Fruit fly (Drosophila melanogaster): ENCODE measurements around the gene Zw10.

Gene Zw10

DNA sequence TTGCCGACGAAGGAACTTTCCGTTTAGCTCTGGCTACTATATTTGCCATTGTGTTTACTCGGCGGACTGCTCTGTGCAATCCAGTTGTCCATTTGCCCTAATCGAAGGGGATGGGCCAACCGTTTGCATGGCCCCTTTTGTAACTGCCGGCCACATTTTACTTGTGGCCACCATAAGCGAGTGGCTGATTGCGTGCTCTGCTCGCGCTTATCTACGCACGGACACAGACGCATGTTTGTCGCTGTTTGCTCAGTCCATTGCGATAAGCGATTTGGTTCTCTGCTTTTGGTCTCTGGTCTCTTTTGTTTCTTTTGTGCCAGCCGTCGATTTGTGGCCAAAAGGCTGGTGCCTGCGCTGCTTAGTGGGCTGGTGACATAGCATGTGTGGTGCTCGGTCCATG is 13.4 kb upstream of the Zw10 start (continued):
- no peak for TF ChIP-seq H2.0 (GFP tag; IDR thresholded peaks at IDR 0.05)
- TF ChIP-seq CG18262 (tag; optimal IDR thresholded peaks at IDR 0.05) = no peak
- TF ChIP-seq exex (tag; optimal IDR thresholded peaks at IDR 0.05) = peak; percentile 37
- no peak for TF ChIP-seq psq (GFP tag; optimal IDR thresholded peaks at IDR 0.05)
- no peak for TF ChIP-seq kah (GFP tag; optimal IDR thresholded peaks at IDR 0.05)
- no peak for TF ChIP-seq Bdp1 (GFP tag; optimal IDR thresholded peaks at IDR 0.05)
- no peak for TF ChIP-seq CG2889 (GFP tag; IDR thresholded peaks at IDR 0.05)
- TF ChIP-seq CG13424 (tag; optimal IDR thresholded peaks at IDR 0.05) = no peak
- TF ChIP-seq CG14667 (GFP tag; IDR thresholded peaks at IDR 0.05) = no peak
- TF ChIP-seq sug (tag; optimal IDR thresholded peaks at IDR 0.05) = peak; percentile 78
- TF ChIP-seq lbe (GFP tag; optimal IDR thresholded peaks at IDR 0.05) = no peak
- no peak for TF ChIP-seq CG11504 (tag; optimal IDR thresholded peaks at IDR 0.05)
- TF ChIP-seq cwo (GFP tag; optimal IDR thresholded peaks at IDR 0.05) = peak; percentile 39
- TF ChIP-seq Med (GFP tag) = peak; percentile 79
- peak; percentile 74 for TF ChIP-seq CG15479 (GFP tag; optimal IDR thresholded peaks at IDR 0.05)
- no peak for TF ChIP-seq Awh (GFP tag; IDR thresholded peaks at IDR 0.05)
- TF ChIP-seq Adf1 (GFP tag; IDR thresholded peaks at IDR 0.05) = peak; percentile 52; the same call in 1 of the 2 replicates
- TF ChIP-seq CG10979 (tag; optimal IDR thresholded peaks at IDR 0.05) = no peak
- no peak for TF ChIP-seq CTCF (GFP tag; optimal IDR thresholded peaks at IDR 0.05)
- TF ChIP-seq ERR (GFP tag; optimal IDR thresholded peaks at IDR 0.05) = no peak
- TF ChIP-seq Hey (tag; optimal IDR thresholded peaks at IDR 0.05) = peak; percentile 85
- no peak for TF ChIP-seq CG10209 (GFP tag; optimal IDR thresholded peaks at IDR 0.05)
- TF ChIP-seq lov (optimal IDR thresholded peaks at IDR 0.05) = no peak
- no peak for TF ChIP-seq lov (GFP tag; IDR thresholded peaks at IDR 0.05)
- no peak for TF ChIP-seq Eip74EF (GFP tag; optimal IDR thresholded peaks at IDR 0.05)
- no peak for TF ChIP-seq insv (GFP tag; optimal IDR thresholded peaks at IDR 0.05)
- TF ChIP-seq CG3847 (GFP tag; IDR thresholded peaks at IDR 0.05) = no peak
- no peak for TF ChIP-seq Scr (GFP tag; IDR thresholded peaks at IDR 0.05; ENCODE audit: partially characterized antibody)
- TF ChIP-seq Opbp (GFP tag; IDR thresholded peaks at IDR 0.05; ENCODE audit: partially characterized antibody) = no peak
- no peak for TF ChIP-seq CG9215 (GFP tag; IDR thresholded peaks at IDR 0.05)
- no peak for TF ChIP-seq YL-1 (GFP tag; optimal IDR thresholded peaks at IDR 0.05)
- TF ChIP-seq Myb (GFP tag; optimal IDR thresholded peaks at IDR 0.05) = no peak
- TF ChIP-seq lola (GFP tag; optimal IDR thresholded peaks at IDR 0.05) = no peak
- TF ChIP-seq CG4360 (GFP tag; IDR thresholded peaks at IDR 0.05) = no peak
- no peak for TF ChIP-seq CG43689 (GFP tag; IDR thresholded peaks at IDR 0.05)
- TF ChIP-seq ci (GFP tag; IDR thresholded peaks at IDR 0.05) = 0 out of 3 replicates have a peak, but pooled peaks have one; percentile 24
- TF ChIP-seq stc (GFP tag; IDR thresholded peaks at IDR 0.05) = no peak
- TF ChIP-seq Ravus (GFP tag; IDR thresholded peaks at IDR 0.05) = no peak
- no peak for TF ChIP-seq CG10565 (GFP tag; optimal IDR thresholded peaks at IDR 0.05)
- no peak for TF ChIP-seq fd102C (GFP tag; optimal IDR thresholded peaks at IDR 0.05)
- no peak for TF ChIP-seq CG1792 (GFP tag; optimal IDR thresholded peaks at IDR 0.05)
- TF ChIP-seq CG6854 (GFP tag; optimal IDR thresholded peaks at IDR 0.05) = no peak
- no peak for TF ChIP-seq chm (GFP tag; IDR thresholded peaks at IDR 0.05)
- TF ChIP-seq gem (tag; optimal IDR thresholded peaks at IDR 0.05) = no peak
- TF ChIP-seq Atf6 (GFP tag; IDR thresholded peaks at IDR 0.05) = 0 out of 2 replicates have a peak, but pooled peaks have one; percentile 8
- no peak for TF ChIP-seq CG2120 (GFP tag; optimal IDR thresholded peaks at IDR 0.05)
- no peak for TF ChIP-seq BEAF-32 (GFP tag; optimal IDR thresholded peaks at IDR 0.05)
- TF ChIP-seq sr (GFP tag; IDR thresholded peaks at IDR 0.05) = no peak
- TF ChIP-seq Taf1 (GFP tag; IDR thresholded peaks at IDR 0.05) = no peak
- no peak for TF ChIP-seq Gug (GFP tag; IDR thresholded peaks at IDR 0.05)
- no peak for TF ChIP-seq NK7.1 (GFP tag; optimal IDR thresholded peaks at IDR 0.05)
- no peak for TF ChIP-seq pzg (GFP tag; optimal IDR thresholded peaks at IDR 0.05)
